Fruit fly (Drosophila melanogaster) whole organism, wandering third instar larva: Measurements from ENCODE around the gene CG4594.

Source experiments
- h ChIP-seq: fragments of 200-800 bp; sonication (Bioruptor generic); optimal IDR thresholded peaks from 3 replicates; lab custom pipeline; 2016; ENCODE audit warnings: missing biosample characterization, mild to moderate bottlenecking, missing genetic modification characterization
- sage ChIP-seq: fragments of 200-800 bp; sonication (Bioruptor generic); optimal IDR thresholded peaks from 2 replicates; lab custom pipeline; 2016; ENCODE audit warnings: missing biosample characterization, mild to moderate bottlenecking, missing genetic modification characterization

DNA sequence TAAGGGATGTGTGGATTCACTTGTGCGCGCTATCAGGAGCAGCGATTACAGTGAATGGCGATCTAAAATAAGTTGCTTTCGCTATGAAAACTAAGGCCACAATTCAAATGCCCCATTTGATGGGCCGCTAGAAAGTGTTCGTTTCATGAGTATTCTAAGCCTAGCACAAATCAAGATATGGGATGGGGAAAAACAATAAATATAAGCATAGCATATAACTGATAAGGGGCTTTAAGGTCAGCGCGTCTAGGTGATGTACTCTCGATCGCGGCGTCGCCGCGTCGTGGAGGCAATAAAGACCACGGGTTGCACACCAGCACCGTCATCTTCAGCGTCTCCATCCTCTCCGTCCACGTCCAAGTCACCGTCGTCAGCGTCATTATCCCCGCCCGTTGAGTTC, 40.8 kb downstream of the CG4594 start:
- TF ChIP-seq sage (no peak), h (GFP tag; lab: Kevin White, UChicago) (no peak)
